Fruit fly (Drosophila melanogaster) whole organism, wandering third instar larva: ENCODE data around the gene CG42814.

ENCODE experiments used
- Jra ChIP-seq: sonication (Bioruptor generic); optimal IDR thresholded peaks from 2 replicates; lab custom pipeline; 2016; ENCODE audit warnings: missing biosample characterization, missing genetic modification characterization
- Mio ChIP-seq: sonication (Bioruptor generic); optimal IDR thresholded peaks from 2 replicates; lab custom pipeline; 2016; ENCODE audit warnings: missing biosample characterization, missing genetic modification characterization
- br ChIP-seq: fragments of 200-800 bp; sonication (Bioruptor generic); optimal IDR thresholded peaks from 2 replicates; lab custom pipeline; 2016; ENCODE audit warnings: missing biosample characterization, missing genetic modification characterization
- psq ChIP-seq: fragments of 200-800 bp; sonication (Bioruptor generic); optimal IDR thresholded peaks from 3 replicates; lab custom pipeline; 2017; ENCODE audit warnings: missing biosample characterization, mild to moderate bottlenecking, missing genetic modification characterization, moderate library complexity

DNA sequence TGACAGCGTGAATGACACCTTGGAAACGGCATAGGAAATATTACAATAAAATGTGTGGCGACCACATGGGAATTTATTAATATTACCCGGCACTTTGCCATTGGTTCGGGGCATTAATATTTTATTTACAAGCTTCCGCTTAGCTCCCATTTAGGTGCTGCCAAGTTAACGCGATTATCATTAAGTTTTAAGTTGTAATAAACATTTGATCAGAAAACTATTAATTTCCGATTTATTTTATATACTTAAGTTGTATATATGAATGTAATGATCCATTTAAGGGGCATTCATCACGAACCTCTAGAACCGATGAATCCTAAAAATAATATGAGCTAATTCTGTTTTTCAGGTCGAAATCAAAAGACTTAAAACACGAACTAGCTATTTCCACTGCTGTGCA, 11.0 kb downstream of the CG42814 start:
- no peak for TF ChIP-seq Mio (GFP tag; lab: Kevin White, UChicago)
- no peak for TF ChIP-seq psq
- no peak for TF ChIP-seq br (GFP tag; lab: Kevin White, UChicago)
- no peak for TF ChIP-seq Jra
